Worm (Caenorhabditis elegans) whole organism, early embryonic: ENCODE results near the gene srt-30.

Source experiments
- B0310.2 ChIP-seq: sonication (generic microtip); optimal IDR thresholded peaks from 2 replicates; lab custom pipeline; 2016; ENCODE audit warnings: mild to moderate bottlenecking, missing genetic modification characterization, missing compliant biosample characterization
- F13C5.2 ChIP-seq: sonication (generic microtip); optimal IDR thresholded peaks from 2 replicates; lab custom pipeline; 2017; ENCODE audit warnings: mild to moderate bottlenecking, missing genetic modification characterization, inconsistent platforms, missing compliant biosample characterization
- ama-1 ChIP-seq: fragments of 150-350 bp; optimal IDR thresholded peaks from 2 replicates; lab custom pipeline; 2014
- scrt-1 ChIP-seq: fragments of 200-800 bp; sonication (Bioruptor generic); IDR thresholded peaks from 2 replicates; pipeline ENCODE4 v1.3.6; 2022; ENCODE audit warnings: missing genetic modification characterization, missing compliant biosample characterization

ce11 chrV:3799737-3800136, 541 bp downstream of the srt-30 start:
- TF ChIP-seq scrt-1 (GFP tag; lab: Robert Waterston, UW) = no peak
- TF ChIP-seq ama-1 (lab: Kevin White, UChicago) = no peak
- TF ChIP-seq F13C5.2 (tag; lab: Kevin White, UChicago) = no peak
- no peak for TF ChIP-seq B0310.2 (tag; lab: Kevin White, UChicago)
